Worm (Caenorhabditis elegans) whole organism, L4/young adult: ENCODE data around the gene R02D5.8.

ENCODE experiments used
- W03F9.2 ChIP-seq: fragments of 150-350 bp; optimal IDR thresholded peaks from 2 replicates; lab custom pipeline; 2014; ENCODE audit warnings: missing biosample characterization, missing genetic modification characterization
- dao-5 ChIP-seq: sonication (generic microtip); optimal IDR thresholded peaks from 2 replicates; lab custom pipeline; 2016; ENCODE audit warnings: missing genotype, missing genetic modification characterization, moderate library complexity, missing compliant biosample characterization
- him-1 ChIP-seq: sonication (generic microtip); optimal IDR thresholded peaks from 2 replicates; lab custom pipeline; 2016; ENCODE audit warnings: missing genotype, missing genetic modification reagents, missing genetic modification characterization, missing compliant biosample characterization

ce11 chrV:14503065-14503464, 16.1 kb downstream of the R02D5.8 start:
- TF ChIP-seq him-1 (no peak), W03F9.2 (tag; lab: Kevin White, UChicago) (no peak), dao-5 (no peak)
